Fruit fly (Drosophila melanogaster) whole organism, embryonic: ENCODE results near the gene LanB1.

Source experiments
- Awh ChIP-seq: fragments of 200-800 bp; sonication (Bioruptor generic); IDR thresholded peaks from 2 replicates; pipeline ENCODE4, ENCODE4 v1.3.6; 2022; ENCODE audit warnings: missing biosample characterization, missing genetic modification characterization
- CG12155 ChIP-seq: fragments of 200-800 bp; sonication (Bioruptor generic); optimal IDR thresholded peaks from 3 replicates; lab custom pipeline; 2016; ENCODE audit warnings: missing biosample characterization, missing genetic modification characterization
- CG12659 ChIP-seq: fragments of 200-800 bp; sonication (Bioruptor generic); optimal IDR thresholded peaks from 3 replicates; lab custom pipeline; 2017; ENCODE audit warnings: mild to moderate bottlenecking, missing biosample characterization, missing genetic modification reagents, missing genetic modification characterization
- CG12769 ChIP-seq: fragments of 200-800 bp; sonication (Bioruptor generic); optimal IDR thresholded peaks from 2 replicates; lab custom pipeline; 2019; ENCODE audit warnings: missing biosample characterization, mild to moderate bottlenecking, missing genetic modification characterization, moderate library complexity
- CG15601 ChIP-seq: fragments of 200-800 bp; sonication (Bioruptor generic); optimal IDR thresholded peaks from 3 replicates; lab custom pipeline; 2019; ENCODE audit warnings: missing biosample characterization, mild to moderate bottlenecking, missing genetic modification characterization, moderate library complexity
- CG17359 ChIP-seq: fragments of 200-800 bp; sonication (Bioruptor generic); optimal IDR thresholded peaks from 3 replicates; lab custom pipeline; 2018; ENCODE audit warnings: missing biosample characterization, mild to moderate bottlenecking, missing genetic modification characterization, moderate library complexity
- CG17568 ChIP-seq: fragments of 200-800 bp; sonication (Bioruptor generic); optimal IDR thresholded peaks from 2 replicates; lab custom pipeline; 2018; ENCODE audit warnings: missing biosample characterization, mild to moderate bottlenecking, missing genetic modification characterization, moderate library complexity
- CG2116 ChIP-seq: fragments of 200-800 bp; sonication (Bioruptor generic); optimal IDR thresholded peaks from 3 replicates; lab custom pipeline; 2018; ENCODE audit warnings: missing biosample characterization, mild to moderate bottlenecking, missing genetic modification characterization
- CG30403 ChIP-seq: fragments of 200-800 bp; sonication (Bioruptor generic); optimal IDR thresholded peaks from 3 replicates; lab custom pipeline; 2016; ENCODE audit warnings: missing biosample characterization, missing genetic modification characterization
- CG3065 ChIP-seq: fragments of 200-800 bp; sonication (Bioruptor generic); optimal IDR thresholded peaks from 2 replicates; lab custom pipeline; 2016; ENCODE audit warnings: missing biosample characterization, missing genetic modification characterization
- CG3163 ChIP-seq: fragments of 200-800 bp; sonication (Bioruptor generic); optimal IDR thresholded peaks from 3 replicates; lab custom pipeline; 2016; ENCODE audit warnings: missing biosample characterization, missing genetic modification characterization
- CG32772 ChIP-seq: fragments of 200-800 bp; sonication (Bioruptor generic); IDR thresholded peaks from 2 replicates; pipeline ENCODE4 v1.3.6; 2022; ENCODE audit warnings: missing biosample characterization, missing genetic modification characterization
- CG3838 ChIP-seq: fragments of 200-800 bp; sonication (Bioruptor generic); optimal IDR thresholded peaks from 3 replicates; lab custom pipeline; 2016; ENCODE audit warnings: missing biosample characterization, missing genetic modification characterization
- CG6689 ChIP-seq: fragments of 200-800 bp; sonication (Bioruptor generic); IDR thresholded peaks from 2 replicates; pipeline ENCODE4 v1.3.6; 2022; ENCODE audit warnings: missing biosample characterization, missing genetic modification characterization
- CG7987 ChIP-seq: fragments of 200-800 bp; sonication (Bioruptor generic); optimal IDR thresholded peaks from 2 replicates; lab custom pipeline; 2018; ENCODE audit warnings: missing biosample characterization, mild to moderate bottlenecking, missing genetic modification characterization, moderate library complexity
- CG8359 ChIP-seq: fragments of 200-800 bp; sonication (Bioruptor generic); optimal IDR thresholded peaks from 2 replicates; lab custom pipeline; 2017; ENCODE audit warnings: missing biosample characterization, mild to moderate bottlenecking, missing genetic modification characterization, borderline replicate concordance
- CG8478 ChIP-seq: fragments of >200 bp; optimal IDR thresholded peaks from 2 replicates; lab custom pipeline; 2018
- CG9437 ChIP-seq: fragments of 200-800 bp; sonication (Bioruptor generic); optimal IDR thresholded peaks from 2 replicates; lab custom pipeline; 2018; ENCODE audit warnings: missing biosample characterization, mild to moderate bottlenecking, missing genetic modification characterization
- CG9817 ChIP-seq: fragments of 200-800 bp; sonication (Bioruptor generic); optimal IDR thresholded peaks from 2 replicates; lab custom pipeline; 2018; ENCODE audit warnings: missing biosample characterization, mild to moderate bottlenecking, missing genetic modification characterization, moderate library complexity
- D19A ChIP-seq: fragments of 200-800 bp; optimal IDR thresholded peaks from 3 replicates; lab custom pipeline; 2019; ENCODE audit warnings: missing biosample characterization, mild to moderate bottlenecking, missing genetic modification characterization, moderate library complexity
- Dek ChIP-seq: fragments of 200-800 bp; sonication (Bioruptor generic); optimal IDR thresholded peaks from 3 replicates; lab custom pipeline; 2019; ENCODE audit warnings: missing biosample characterization, mild to moderate bottlenecking, missing genetic modification characterization, moderate library complexity
- Dip3 ChIP-seq: fragments of 200-800 bp; sonication (Bioruptor generic); optimal IDR thresholded peaks from 3 replicates; lab custom pipeline; 2016; ENCODE audit warnings: missing biosample characterization, missing genetic modification characterization
- Dref ChIP-seq: fragments of 200-800 bp; sonication (Bioruptor generic); IDR thresholded peaks from 2 replicates; pipeline ENCODE4 v1.3.6; 2022; ENCODE audit warnings: missing biosample characterization, missing genetic modification characterization
- E2f2 ChIP-seq: fragments of 200-800 bp; sonication (Bioruptor generic); IDR thresholded peaks from 2 replicates; pipeline ENCODE4 v1.3.6; 2022; ENCODE audit warnings: missing biosample characterization, missing genetic modification characterization
- Fer1 ChIP-seq: fragments of 200-800 bp; sonication (Bioruptor generic); optimal IDR thresholded peaks from 2 replicates; lab custom pipeline; 2017; ENCODE audit warnings: missing biosample characterization, mild to moderate bottlenecking, missing genetic modification characterization
- HmgD ChIP-seq: fragments of 200-800 bp; sonication (Bioruptor generic); optimal IDR thresholded peaks from 3 replicates; lab custom pipeline; 2016; ENCODE audit warnings: missing biosample characterization, missing genetic modification characterization
- Hmr ChIP-seq: fragments of 200-800 bp; sonication (Bioruptor generic); optimal IDR thresholded peaks from 3 replicates; lab custom pipeline; 2017; ENCODE audit warnings: mild to moderate bottlenecking, missing biosample characterization, missing genetic modification reagents, missing genetic modification characterization
- Hr51 ChIP-seq, 2 experiments: fragments of 200-800 bp; sonication (Bioruptor generic); optimal IDR thresholded peaks; 2 replicates in 1 of 2; 3 replicates in 1 of 2; lab custom pipeline; 2016 to 2018; ENCODE audit warnings: missing biosample characterization in 2 of 2, missing genetic modification characterization in 2 of 2, mild to moderate bottlenecking in 1 of 2, moderate library complexity in 1 of 2
- MTF-1 ChIP-seq: fragments of 200-800 bp; sonication (Bioruptor generic); optimal IDR thresholded peaks from 2 replicates; lab custom pipeline; 2018; ENCODE audit warnings: missing biosample characterization, mild to moderate bottlenecking, missing genetic modification characterization, borderline replicate concordance
- NC2α ChIP-seq: fragments of 200-800 bp; sonication (Bioruptor generic); optimal IDR thresholded peaks from 2 replicates; lab custom pipeline; 2016; ENCODE audit warnings: missing biosample characterization, missing genetic modification characterization
- NfI ChIP-seq: fragments of 200-800 bp; sonication (Bioruptor generic); optimal IDR thresholded peaks from 3 replicates; lab custom pipeline; 2018; ENCODE audit warnings: missing biosample characterization, mild to moderate bottlenecking, missing genetic modification characterization, moderate library complexity
- Six4 ChIP-seq: fragments of 200-800 bp; sonication (Bioruptor generic); optimal IDR thresholded peaks from 2 replicates; lab custom pipeline; 2016; ENCODE audit warnings: missing biosample characterization, missing genetic modification characterization
- Sry-β ChIP-seq: fragments of 200-800 bp; sonication (Bioruptor generic); optimal IDR thresholded peaks from 2 replicates; lab custom pipeline; 2018; ENCODE audit warnings: missing biosample characterization, mild to moderate bottlenecking, missing genetic modification characterization, moderate library complexity
- Ssrp ChIP-seq: fragments of 200-800 bp; sonication (Bioruptor generic); optimal IDR thresholded peaks from 2 replicates; lab custom pipeline; 2018; ENCODE audit warnings: missing biosample characterization, mild to moderate bottlenecking, missing genetic modification characterization, moderate library complexity
- ab ChIP-seq: fragments of 200-800 bp; sonication (Bioruptor generic); optimal IDR thresholded peaks from 2 replicates; lab custom pipeline; 2016; ENCODE audit warnings: missing biosample characterization, missing genetic modification characterization
- aop ChIP-seq: fragments of 200-800 bp; sonication (Bioruptor generic); IDR thresholded peaks from 2 replicates; pipeline ENCODE4 v1.3.6; 2022; ENCODE audit warnings: missing biosample characterization, missing genetic modification characterization
- bigmax ChIP-seq: fragments of 200-800 bp; sonication (Bioruptor generic); optimal IDR thresholded peaks from 2 replicates; lab custom pipeline; 2018; ENCODE audit warnings: missing biosample characterization, mild to moderate bottlenecking, missing genetic modification characterization
- crc ChIP-seq: fragments of 200-800 bp; sonication (Bioruptor generic); optimal IDR thresholded peaks from 2 replicates; lab custom pipeline; 2016; ENCODE audit warnings: missing biosample characterization, missing genetic modification characterization
- dati ChIP-seq: fragments of 200-800 bp; sonication (Bioruptor generic); IDR thresholded peaks from 2 replicates; pipeline ENCODE4 v1.3.6; 2022; ENCODE audit warnings: missing biosample characterization, missing genetic modification characterization
- dm ChIP-seq: fragments of 200-800 bp; sonication (Bioruptor generic); optimal IDR thresholded peaks from 3 replicates; lab custom pipeline; 2016; ENCODE audit warnings: missing biosample characterization, missing genetic modification characterization
- emc ChIP-seq: fragments of 200-800 bp; sonication (Bioruptor generic); optimal IDR thresholded peaks from 2 replicates; lab custom pipeline; 2016; ENCODE audit warnings: missing biosample characterization, missing genetic modification characterization
- fru ChIP-seq: fragments of >200 bp; optimal IDR thresholded peaks from 2 replicates; lab custom pipeline; 2017
- ken ChIP-seq: fragments of 200-800 bp; sonication (Bioruptor generic); IDR thresholded peaks from 3 replicates; pipeline ENCODE4 v1.3.6; 2022; ENCODE audit warnings: missing biosample characterization, missing genetic modification characterization
- luna ChIP-seq: fragments of 200-800 bp; sonication (Bioruptor generic); optimal IDR thresholded peaks from 2 replicates; lab custom pipeline; 2016; ENCODE audit warnings: missing biosample characterization, missing genetic modification characterization
- pfk ChIP-seq: fragments of 200-800 bp; sonication (Bioruptor generic); optimal IDR thresholded peaks from 2 replicates; lab custom pipeline; 2018; ENCODE audit warnings: missing biosample characterization, mild to moderate bottlenecking, missing genetic modification characterization, moderate library complexity
- rib ChIP-seq: fragments of 200-800 bp; sonication (Bioruptor generic); IDR thresholded peaks from 2 replicates; pipeline ENCODE4 v1.3.6; 2022; ENCODE audit warnings: missing biosample characterization, missing genetic modification characterization
- toy ChIP-seq: fragments of 200-800 bp; sonication (Bioruptor generic); IDR thresholded peaks from 2 replicates; pipeline ENCODE4 v1.3.6; 2022; ENCODE audit warnings: missing biosample characterization, missing genetic modification characterization
- twi ChIP-seq: fragments of 200-800 bp; optimal IDR thresholded peaks from 2 replicates; lab custom pipeline; 2019; ENCODE audit warnings: missing biosample characterization, mild to moderate bottlenecking, missing genetic modification characterization, moderate library complexity
- unc-4 ChIP-seq: fragments of 200-800 bp; sonication (Bioruptor generic); IDR thresholded peaks from 2 replicates; pipeline ENCODE4 v1.3.6; 2022; ENCODE audit warnings: missing biosample characterization, missing genetic modification characterization; ENCODE audit not compliant: partially characterized antibody
- vnd ChIP-seq: fragments of 200-800 bp; sonication (Bioruptor generic); IDR thresholded peaks from 3 replicates; pipeline ENCODE4 v1.3.6; 2022; ENCODE audit warnings: missing biosample characterization, missing genetic modification characterization; ENCODE audit not compliant: partially characterized antibody

The LanB1 gene

DNA sequence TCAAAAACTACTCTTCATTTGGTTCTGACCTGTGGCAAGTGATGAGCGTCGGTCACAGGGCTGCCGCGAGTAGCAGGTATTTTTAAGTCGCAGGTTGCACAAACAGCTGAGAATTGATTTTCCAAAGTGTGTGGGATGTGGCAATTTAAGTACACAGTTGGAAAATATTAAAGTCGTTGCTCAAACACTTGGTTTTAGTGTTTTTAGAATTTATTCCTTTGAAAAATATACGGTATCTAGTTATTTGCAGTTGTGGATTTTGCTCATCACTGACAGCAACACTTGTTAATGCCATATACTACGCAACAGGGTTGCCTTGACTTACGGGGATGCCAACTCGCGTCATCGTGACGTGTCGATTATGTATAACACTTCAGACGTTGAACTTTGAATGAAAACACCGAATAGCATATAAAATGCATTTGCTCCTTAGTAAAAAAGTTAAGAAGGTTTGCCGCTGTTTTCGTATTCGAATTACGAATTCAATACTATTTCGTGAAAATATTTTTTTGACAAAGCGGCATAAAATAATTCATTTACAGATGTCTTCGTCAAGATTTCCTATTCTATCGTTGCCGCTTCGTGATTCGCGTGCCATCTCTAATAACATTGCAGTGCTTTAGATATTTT lies 11.3 kb upstream of the LanB1 start, which contains the start of the genes Herp and r2d2 (continued):
- TF ChIP-seq D19A (peak; percentile 83), HmgD (GFP tag; lab: Kevin White, UChicago) (peak; percentile 97), E2f2 (peak; percentile 59), Dref (GFP tag; lab: Robert Waterston, UW) (peak; percentile 48), Awh (GFP tag; lab: Robert Waterston, UW) (peak; percentile 79; the same call in 1 of the 2 replicates), emc (GFP tag; lab: Kevin White, UChicago) (peak; percentile 79), vnd (GFP tag; lab: Robert Waterston, UW) (peak; percentile 77), CG12659 (GFP tag; lab: Kevin White, UChicago) (peak; percentile 91), twi (tag; lab: Kevin White, UChicago) (peak; percentile 89), CG8478 (no peak), Hr51 (GFP tag; optimal IDR thresholded peaks at IDR 0.05; lab: Kevin White, UChicago) (peak; percentile 87 to 91), toy (peak; percentile 65; the same call in 1 of the 2 replicates), crc (peak; percentile 89), CG17359 (tag; lab: Kevin White, UChicago) (peak; percentile 81), CG15601 (tag; lab: Kevin White, UChicago) (peak; percentile 85), Dek (tag; lab: Kevin White, UChicago) (peak; percentile 89), Fer1 (GFP tag; lab: Kevin White, UChicago) (peak; percentile 91), CG2116 (peak; percentile 99), NC2α (GFP tag; lab: Kevin White, UChicago) (peak; percentile 84), CG30403 (GFP tag; lab: Kevin White, UChicago) (peak; percentile 96), fru (lab: Kevin White, UChicago) (no peak), CG17568 (GFP tag; lab: Kevin White, UChicago) (peak; percentile 63), CG32772 (peak; percentile 92), Hmr (GFP tag; lab: Kevin White, UChicago) (peak; percentile 93), CG6689 (GFP tag; lab: Robert Waterston, UW) (peak; percentile 86), CG7987 (GFP tag; lab: Kevin White, UChicago) (peak; percentile 82), dm (GFP tag; lab: Kevin White, UChicago) (peak; percentile 93), NfI (GFP tag; lab: Kevin White, UChicago) (peak; percentile 88), CG9817 (tag; lab: Kevin White, UChicago) (peak; percentile 92), Dip3 (GFP tag; lab: Kevin White, UChicago) (peak; percentile 93), Six4 (GFP tag; lab: Kevin White, UChicago) (peak; percentile 87), CG12769 (peak; percentile 95), MTF-1 (GFP tag; lab: Kevin White, UChicago) (peak; percentile 61), Sry-β (peak; percentile 98), ken (GFP tag; lab: Robert Waterston, UW) (peak; percentile 88), bigmax (no peak), CG3163 (peak; percentile 82), CG3065 (GFP tag; lab: Kevin White, UChicago) (peak; percentile 66), aop (GFP tag; lab: Robert Waterston, UW) (no peak), unc-4 (GFP tag; lab: Robert Waterston, UW) (peak; percentile 85), CG12155 (peak; percentile 87), Ssrp (peak; percentile 83), CG8359 (GFP tag; lab: Kevin White, UChicago) (peak; percentile 68), dati (0 out of 2 replicates have a peak, but pooled peaks have one; percentile 36), ab (GFP tag; lab: Kevin White, UChicago) (peak; percentile 73), rib (GFP tag; lab: Robert Waterston, UW) (peak; percentile 86), CG3838 (GFP tag; lab: Kevin White, UChicago) (peak; percentile 61), CG9437 (GFP tag; lab: Kevin White, UChicago) (peak; percentile 75), pfk (GFP tag; lab: Kevin White, UChicago) (peak; percentile 40), luna (peak; percentile 78)
